Worm (Caenorhabditis elegans): ENCODE data around the gene F42C5.5.

DNA sequence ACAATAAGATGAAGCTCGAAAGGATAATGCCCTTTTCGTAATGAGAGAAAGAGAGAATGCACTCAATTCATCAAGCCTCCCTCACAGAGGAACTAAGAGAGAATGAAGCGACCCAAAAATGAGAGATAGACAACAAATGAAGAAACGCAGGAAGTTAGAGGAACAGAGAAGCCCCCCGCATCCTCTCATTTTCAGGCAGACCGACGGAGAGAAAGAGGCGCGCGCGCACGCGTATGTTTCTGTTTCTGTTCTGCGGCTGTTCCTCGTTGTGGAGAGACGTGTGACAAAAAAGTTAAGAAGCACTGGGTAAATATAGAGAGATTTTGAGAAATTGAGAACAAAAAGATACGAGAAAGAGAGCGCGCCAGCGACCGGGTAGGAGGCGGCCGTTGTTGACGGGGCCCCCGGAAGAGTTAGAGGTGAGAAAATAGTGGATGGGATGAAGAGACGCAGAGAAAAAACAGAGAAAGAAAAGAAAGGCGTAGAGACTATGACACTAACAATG lies 26.0 kb upstream of the F42C5.5 start:
- TF ChIP-seq him-1 (tag; optimal IDR thresholded peaks at IDR 0.05) (no peak), dpl-1 (GFP tag; optimal IDR thresholded peaks at IDR 0.05) (no peak), hrde-1 (tag; optimal IDR thresholded peaks at IDR 0.05; ENCODE audit: borderline replicate concordance) (no peak), ama-1 (optimal IDR thresholded peaks at IDR 0.05) (no peak), ama-1 (GFP tag; optimal IDR thresholded peaks at IDR 0.05) (no peak), lin-40 (tag; optimal IDR thresholded peaks at IDR 0.05) (peak; percentile 87), B0019.2 (GFP tag; conservative IDR thresholded peaks at IDR 0.05) (no peak)

Measured in whole organism, young adult.